Fruit fly (Drosophila melanogaster) whole organism, prepupa: ENCODE measurements around the gene CG17568.
A peak's percentile ranks its signal among the peaks of the same experiment; 100 is the strongest.

Experiments
- Blimp-1 ChIP-seq: fragments of 200-800 bp; sonication (Bioruptor generic); optimal IDR thresholded peaks from 3 replicates; lab custom pipeline; 2017; ENCODE audit warnings: missing biosample characterization, missing genetic modification characterization, mild to moderate bottlenecking, moderate library complexity, missing genetic modification reagents
- CG10631 ChIP-seq: fragments of 200-800 bp; sonication (Bioruptor generic); optimal IDR thresholded peaks from 2 replicates; lab custom pipeline; 2016; ENCODE audit warnings: missing biosample characterization, missing genetic modification characterization
- CG10669 ChIP-seq: fragments of 200-800 bp; sonication (Bioruptor generic); optimal IDR thresholded peaks from 3 replicates; lab custom pipeline; 2018; ENCODE audit warnings: missing biosample characterization, mild to moderate bottlenecking, missing genetic modification characterization, moderate library complexity
- CG11762 ChIP-seq: fragments of 200-800 bp; sonication (Bioruptor generic); optimal IDR thresholded peaks from 3 replicates; lab custom pipeline; 2016; ENCODE audit warnings: missing biosample characterization, missing genetic modification characterization; ENCODE audit not compliant: insufficient read depth
- CG11902 ChIP-seq: fragments of 200-800 bp; sonication (Bioruptor generic); optimal IDR thresholded peaks from 3 replicates; lab custom pipeline; 2016; ENCODE audit warnings: missing biosample characterization, missing genetic modification characterization
- CG15336 ChIP-seq: fragments of 200-800 bp; sonication (Bioruptor generic); IDR thresholded peaks from 2 replicates; pipeline ENCODE4 v1.3.6; 2022; ENCODE audit warnings: missing biosample characterization, missing genetic modification characterization
- CG1621 ChIP-seq: fragments of 200-800 bp; sonication (Bioruptor generic); optimal IDR thresholded peaks from 3 replicates; lab custom pipeline; 2018; ENCODE audit warnings: missing biosample characterization, mild to moderate bottlenecking, missing genetic modification characterization
- CG32006 ChIP-seq: fragments of 200-800 bp; sonication (Bioruptor generic); optimal IDR thresholded peaks from 3 replicates; lab custom pipeline; 2017; ENCODE audit warnings: missing biosample characterization, mild to moderate bottlenecking, missing genetic modification characterization
- CG34406 ChIP-seq: fragments of 200-800 bp; sonication (Bioruptor generic); optimal IDR thresholded peaks from 3 replicates; lab custom pipeline; 2016; ENCODE audit warnings: missing biosample characterization, missing genetic modification characterization
- CG3919 ChIP-seq: fragments of 200-800 bp; sonication (Bioruptor generic); optimal IDR thresholded peaks from 3 replicates; lab custom pipeline; 2016; ENCODE audit warnings: missing biosample characterization, missing genetic modification characterization
- CG4318 ChIP-seq: fragments of 200-800 bp; sonication (Bioruptor generic); optimal IDR thresholded peaks from 3 replicates; lab custom pipeline; 2017; ENCODE audit warnings: missing biosample characterization, mild to moderate bottlenecking, missing genetic modification characterization
- CG6163 ChIP-seq: fragments of 200-800 bp; sonication (Bioruptor generic); IDR thresholded peaks from 3 replicates; pipeline ENCODE4 v1.3.6; 2022; ENCODE audit warnings: missing biosample characterization, missing genetic modification characterization
- CG6808 ChIP-seq: fragments of 200-800 bp; sonication (Bioruptor generic); optimal IDR thresholded peaks from 3 replicates; lab custom pipeline; 2017; ENCODE audit warnings: missing biosample characterization, missing genetic modification characterization, mild to moderate bottlenecking, moderate library complexity, missing genetic modification reagents
- CG7368 ChIP-seq: fragments of 200-800 bp; sonication (Bioruptor generic); optimal IDR thresholded peaks from 3 replicates; lab custom pipeline; 2016; ENCODE audit warnings: missing biosample characterization, missing genetic modification characterization
- CG8319 ChIP-seq: fragments of 200-800 bp; sonication (Bioruptor generic); optimal IDR thresholded peaks from 3 replicates; lab custom pipeline; 2016; ENCODE audit warnings: missing biosample characterization, missing genetic modification characterization
- CG8632 ChIP-seq: fragments of 200-800 bp; sonication (Bioruptor generic); optimal IDR thresholded peaks from 3 replicates; lab custom pipeline; 2016; ENCODE audit warnings: missing biosample characterization, missing genetic modification characterization
- Eip75B ChIP-seq: fragments of 200-800 bp; sonication (Bioruptor generic); optimal IDR thresholded peaks from 3 replicates; lab custom pipeline; 2016; ENCODE audit warnings: missing biosample characterization, missing genetic modification characterization
- Eip78C ChIP-seq: fragments of 200-800 bp; sonication (Bioruptor generic); peaks from one replicate; lab custom pipeline; 2016; ENCODE audit warnings: missing biosample characterization, missing genetic modification characterization
- Eip93F ChIP-seq: fragments of 200-800 bp; sonication (Bioruptor generic); optimal IDR thresholded peaks from 2 replicates; lab custom pipeline; 2016; ENCODE audit warnings: missing biosample characterization, mild to moderate bottlenecking, missing genetic modification characterization
- Ets21C ChIP-seq: fragments of 200-800 bp; sonication (Bioruptor generic); optimal IDR thresholded peaks from 3 replicates; lab custom pipeline; 2016; ENCODE audit warnings: missing biosample characterization, missing genetic modification characterization
- Ets96B ChIP-seq: fragments of 200-800 bp; optimal IDR thresholded peaks from 2 replicates; lab custom pipeline; 2019; ENCODE audit warnings: missing biosample characterization, mild to moderate bottlenecking, missing genetic modification characterization, moderate library complexity
- Gug ChIP-seq: fragments of 200-800 bp; sonication (Bioruptor generic); IDR thresholded peaks from 2 replicates; pipeline ENCODE4 v1.3.6; 2022; ENCODE audit warnings: missing biosample characterization, missing genetic modification characterization
- Hr38 ChIP-seq: sonication (Bioruptor generic); optimal IDR thresholded peaks from 2 replicates; lab custom pipeline; 2016; ENCODE audit warnings: missing biosample characterization, missing genetic modification characterization
- Hr4 ChIP-seq: fragments of 200-800 bp; sonication (Bioruptor generic); optimal IDR thresholded peaks from 3 replicates; lab custom pipeline; 2016; ENCODE audit warnings: missing biosample characterization, missing genetic modification characterization
- Lpt ChIP-seq: fragments of 200-800 bp; sonication (Bioruptor generic); optimal IDR thresholded peaks from 3 replicates; lab custom pipeline; 2016; ENCODE audit warnings: missing biosample characterization, missing genetic modification characterization
- Smox ChIP-seq: fragments of 200-800 bp; sonication (Bioruptor generic); optimal IDR thresholded peaks from 3 replicates; lab custom pipeline; 2016; ENCODE audit warnings: missing biosample characterization, missing genetic modification characterization
- Sox14 ChIP-seq: fragments of 200-800 bp; sonication (Bioruptor generic); optimal IDR thresholded peaks from 3 replicates; lab custom pipeline; 2016; ENCODE audit warnings: missing biosample characterization, missing genetic modification characterization
- achi ChIP-seq: fragments of 200-800 bp; sonication (Bioruptor generic); optimal IDR thresholded peaks from 3 replicates; lab custom pipeline; 2016; ENCODE audit warnings: missing biosample characterization, missing genetic modification characterization
- acj6 ChIP-seq: fragments of 200-800 bp; sonication (Bioruptor generic); optimal IDR thresholded peaks from 3 replicates; lab custom pipeline; 2016; ENCODE audit warnings: missing biosample characterization, missing genetic modification characterization
- cyc ChIP-seq: fragments of 200-800 bp; sonication (Bioruptor generic); optimal IDR thresholded peaks from 3 replicates; lab custom pipeline; 2016; ENCODE audit warnings: missing biosample characterization, missing genetic modification characterization
- dac ChIP-seq: fragments of 200-800 bp; sonication (Bioruptor generic); optimal IDR thresholded peaks from 2 replicates; lab custom pipeline; 2017; ENCODE audit warnings: missing biosample characterization, mild to moderate bottlenecking, missing genetic modification characterization
- dsx ChIP-seq: fragments of 200-800 bp; optimal IDR thresholded peaks from 3 replicates; lab custom pipeline; 2019; ENCODE audit warnings: missing biosample characterization, mild to moderate bottlenecking, missing genetic modification characterization, moderate library complexity; ENCODE audit not compliant: poor library complexity, severe bottlenecking
- eg ChIP-seq: fragments of 200-800 bp; sonication (Bioruptor generic); IDR thresholded peaks from 3 replicates; pipeline ENCODE4 v1.3.6; 2022; ENCODE audit warnings: missing biosample characterization, missing genetic modification characterization
- esn ChIP-seq: fragments of 200-800 bp; sonication (Bioruptor generic); optimal IDR thresholded peaks from 2 replicates; lab custom pipeline; 2016; ENCODE audit warnings: missing biosample characterization, mild to moderate bottlenecking, missing genetic modification characterization, moderate library complexity
- fd85E ChIP-seq: fragments of 200-800 bp; sonication (Bioruptor generic); optimal IDR thresholded peaks from 3 replicates; lab custom pipeline; 2016; ENCODE audit warnings: missing biosample characterization, missing genetic modification characterization
- fkh ChIP-seq: fragments of 200-800 bp; sonication (Bioruptor generic); optimal IDR thresholded peaks from 3 replicates; lab custom pipeline; 2017; ENCODE audit warnings: missing biosample characterization, mild to moderate bottlenecking, missing genetic modification characterization, moderate library complexity
- lz ChIP-seq: fragments of 200-800 bp; sonication (Bioruptor generic); optimal IDR thresholded peaks from 3 replicates; lab custom pipeline; 2016; ENCODE audit warnings: missing biosample characterization, missing genetic modification characterization
- net ChIP-seq: fragments of 200-800 bp; sonication (Bioruptor generic); optimal IDR thresholded peaks from 3 replicates; lab custom pipeline; 2016; ENCODE audit warnings: missing biosample characterization, missing genetic modification characterization
- pdm3 ChIP-seq: fragments of 200-800 bp; sonication (Bioruptor generic); optimal IDR thresholded peaks from 3 replicates; lab custom pipeline; 2016; ENCODE audit warnings: missing biosample characterization, missing genetic modification characterization
- salr ChIP-seq, 2 experiments: fragments of 200-800 bp; sonication (Bioruptor generic); optimal IDR thresholded peaks; 3 replicates each; lab custom pipeline; 2016 to 2018; ENCODE audit warnings: missing biosample characterization in 2 of 2, missing genetic modification characterization in 2 of 2, mild to moderate bottlenecking in 1 of 2
- spab ChIP-seq: fragments of 200-800 bp; sonication (Bioruptor generic); optimal IDR thresholded peaks from 2 replicates; lab custom pipeline; 2017; ENCODE audit warnings: missing biosample characterization, mild to moderate bottlenecking, missing genetic modification characterization, missing genetic modification reagents
- ss ChIP-seq, 2 experiments: fragments of 200-800 bp; sonication (Bioruptor generic); optimal IDR thresholded peaks; 2 replicates in 1 of 2; 3 replicates in 1 of 2; lab custom pipeline; 2017 to 2018; ENCODE audit warnings: mild to moderate bottlenecking in 2 of 2, missing biosample characterization in 2 of 2, missing genetic modification characterization in 2 of 2, moderate library complexity in 1 of 2
- svp ChIP-seq: fragments of 200-800 bp; sonication (Bioruptor generic); peaks from one replicate; lab custom pipeline; 2016; ENCODE audit warnings: missing biosample characterization, missing genetic modification characterization
- vri ChIP-seq: fragments of 200-800 bp; sonication (Bioruptor generic); optimal IDR thresholded peaks from 3 replicates; lab custom pipeline; 2016; ENCODE audit warnings: missing biosample characterization, mild to moderate bottlenecking, missing genetic modification characterization

Gene CG17568

DNA sequence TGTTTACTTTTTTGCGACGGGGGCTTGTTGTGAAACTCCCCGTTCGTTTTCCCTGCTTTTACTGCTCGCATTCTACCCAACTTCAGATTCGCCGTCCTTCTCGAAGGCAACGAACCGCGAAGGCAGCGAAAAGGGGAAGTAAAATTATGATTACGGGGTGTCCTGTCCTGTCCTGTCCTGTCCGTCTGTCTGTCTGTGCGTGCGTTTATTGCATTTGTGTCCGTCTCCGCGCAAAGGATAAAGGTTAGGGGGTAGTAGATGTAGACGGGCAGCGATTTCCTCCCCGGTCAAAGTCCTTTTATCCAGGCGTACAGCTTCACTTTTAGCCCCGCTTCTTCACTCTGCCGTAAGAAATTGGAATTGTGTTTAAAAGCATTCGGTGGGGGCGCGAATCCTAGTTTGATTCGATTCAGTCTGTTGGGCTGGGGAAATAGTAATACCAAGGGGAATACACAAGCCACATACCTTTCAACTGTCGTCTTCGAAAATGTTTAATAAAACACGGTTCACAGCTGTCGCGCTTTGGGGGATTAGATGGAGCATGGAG is 14.3 kb downstream of the CG17568 start:
- TF ChIP-seq ss (GFP tag; optimal IDR thresholded peaks at IDR 0.05; lab: Kevin White, UChicago): peak; percentile 3 to 17
- TF ChIP-seq vri: no peak

DNA sequence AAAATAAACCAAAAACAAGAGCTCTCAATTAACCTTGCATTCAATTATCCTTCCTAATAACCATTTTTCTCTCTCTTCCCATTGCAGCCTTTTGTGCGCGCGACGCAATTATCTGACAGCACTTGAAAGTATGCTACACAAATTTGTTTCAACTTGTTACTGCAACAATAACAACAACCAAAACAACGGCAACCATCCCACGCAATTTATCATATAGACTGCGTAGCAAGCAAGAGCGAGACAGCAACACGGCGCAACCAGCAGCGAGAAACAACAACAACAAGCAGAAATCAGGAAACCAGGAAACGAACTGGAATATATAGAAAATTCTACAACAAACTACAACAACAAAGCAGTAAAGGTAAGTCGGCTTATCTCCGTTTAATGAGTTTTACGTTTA is 15.5 kb downstream of the CG17568 start:
- TF ChIP-seq Eip78C (GFP tag; lab: Kevin White, UChicago) (peak; percentile 66), Sox14 (peak; percentile 56), dsx (GFP tag; lab: Kevin White, UChicago) (peak; percentile 39), esn (GFP tag; lab: Kevin White, UChicago) (no peak)

DNA sequence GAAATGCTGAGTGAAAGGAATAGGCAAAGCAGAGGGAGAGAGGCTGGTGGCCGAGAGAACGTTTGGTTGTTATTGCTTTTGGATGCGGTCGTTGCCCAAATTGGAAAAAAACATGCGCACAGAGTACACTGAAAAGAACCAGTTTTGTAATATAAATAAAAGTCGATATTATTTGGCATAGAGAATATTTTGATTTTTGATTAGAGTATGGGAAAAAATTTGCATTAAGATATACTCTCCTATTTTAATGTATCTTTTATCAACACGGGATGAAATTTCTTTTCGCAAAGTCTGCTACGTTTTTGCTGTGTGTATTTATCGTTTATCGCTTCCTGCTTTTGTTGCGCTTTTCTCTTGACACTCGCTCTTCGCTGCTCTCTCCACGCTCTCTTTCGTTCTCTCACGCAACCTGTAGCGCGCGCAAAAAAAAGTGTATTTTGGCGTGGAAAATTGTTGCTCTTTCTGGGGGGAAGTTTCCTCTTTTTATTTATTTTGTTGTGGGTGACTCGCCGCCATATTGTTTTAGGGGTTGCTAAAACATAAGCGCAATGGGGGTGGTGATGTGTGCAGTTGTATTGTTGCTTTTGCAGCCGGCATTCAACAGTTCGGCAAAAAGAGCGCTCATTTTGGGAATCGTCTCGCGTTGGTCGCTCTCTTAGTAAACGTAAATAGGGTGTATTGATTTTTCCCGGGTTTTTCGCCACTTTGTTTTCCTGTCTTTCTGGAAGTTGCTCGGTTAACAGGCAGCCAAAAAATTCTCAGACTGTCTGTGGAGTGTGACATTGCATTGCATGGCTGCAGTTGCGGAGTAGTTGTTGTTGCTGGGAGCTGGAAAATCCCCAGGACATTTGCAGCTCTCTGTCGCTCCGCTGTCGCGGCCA is 16.3 kb downstream of the CG17568 start:
- TF ChIP-seq spab (GFP tag; lab: Kevin White, UChicago): peak; percentile 87
- TF ChIP-seq net (GFP tag; lab: Kevin White, UChicago): peak; percentile 97
- peak; percentile 97 for TF ChIP-seq achi
- peak; percentile 98 for TF ChIP-seq eg (GFP tag; lab: Robert Waterston, UW)
- peak; percentile 95 for TF ChIP-seq lz (GFP tag; lab: Kevin White, UChicago)
- TF ChIP-seq Ets96B (tag; lab: Kevin White, UChicago): peak; percentile 92
- peak; percentile 90 for TF ChIP-seq dac (GFP tag; lab: Kevin White, UChicago)
- peak; percentile 83 for TF ChIP-seq CG1621 (tag; lab: Kevin White, UChicago)
- TF ChIP-seq svp (GFP tag; lab: Kevin White, UChicago): peak; percentile 98
- TF ChIP-seq Sox14: peak; percentile 96
- peak; percentile 94 for TF ChIP-seq cyc
- peak; percentile 82 for TF ChIP-seq Hr38 (GFP tag; lab: Kevin White, UChicago)
- peak; percentile 83 for TF ChIP-seq fd85E (GFP tag; lab: Kevin White, UChicago)
- TF ChIP-seq CG7368 (GFP tag; lab: Kevin White, UChicago): peak; percentile 95
- TF ChIP-seq fkh (GFP tag; lab: Kevin White, UChicago): peak; percentile 72
- TF ChIP-seq CG3919 (GFP tag; lab: Kevin White, UChicago): peak; percentile 97
- peak; percentile 76 for TF ChIP-seq Blimp-1 (GFP tag; lab: Kevin White, UChicago)
- TF ChIP-seq CG11902 (GFP tag; lab: Kevin White, UChicago): peak; percentile 83
- peak; percentile 78 to 87 for TF ChIP-seq ss (GFP tag; optimal IDR thresholded peaks at IDR 0.05; lab: Kevin White, UChicago)
- TF ChIP-seq CG34406 (GFP tag; lab: Kevin White, UChicago): peak; percentile 95
- peak; percentile 97 for TF ChIP-seq Gug (GFP tag; lab: Robert Waterston, UW)
- TF ChIP-seq salr (GFP tag; optimal IDR thresholded peaks at IDR 0.05; lab: Kevin White, UChicago): peak; percentile 66 to 95
- peak; percentile 96 for TF ChIP-seq Ets21C (GFP tag; lab: Kevin White, UChicago)
- peak; percentile 99 for TF ChIP-seq CG15336
- TF ChIP-seq CG4318 (GFP tag; lab: Kevin White, UChicago): peak; percentile 95
- peak; percentile 92 for TF ChIP-seq CG8632 (GFP tag; lab: Kevin White, UChicago)
- peak; percentile 85 for TF ChIP-seq dsx (GFP tag; lab: Kevin White, UChicago)
- peak; percentile 99 for TF ChIP-seq Hr4
- peak; percentile 96 for TF ChIP-seq Lpt (GFP tag; lab: Kevin White, UChicago)
- peak; percentile 98 for TF ChIP-seq Eip78C (GFP tag; lab: Kevin White, UChicago)
- peak; percentile 98 for TF ChIP-seq CG32006 (GFP tag; lab: Kevin White, UChicago)
- peak; percentile 92 for TF ChIP-seq CG8319
- TF ChIP-seq CG11762 (GFP tag; lab: Kevin White, UChicago): peak; percentile 94
- peak; percentile 97 for TF ChIP-seq CG6163
- TF ChIP-seq pdm3 (GFP tag; lab: Kevin White, UChicago): peak; percentile 94
- TF ChIP-seq Eip75B: peak; percentile 97
- peak; percentile 85 for TF ChIP-seq Eip93F (GFP tag; lab: Kevin White, UChicago)
- TF ChIP-seq acj6 (GFP tag; lab: Kevin White, UChicago): peak; percentile 96
- TF ChIP-seq CG10631 (GFP tag; lab: Kevin White, UChicago): peak; percentile 96
- peak; percentile 89 for TF ChIP-seq vri
- peak; percentile 97 for TF ChIP-seq esn (GFP tag; lab: Kevin White, UChicago)
- peak; percentile 87 for TF ChIP-seq CG6808 (GFP tag; lab: Kevin White, UChicago)
- peak; percentile 97 for TF ChIP-seq Smox (GFP tag; lab: Kevin White, UChicago)
- peak; percentile 92 for TF ChIP-seq CG10669 (GFP tag; lab: Kevin White, UChicago)
